Worm (Caenorhabditis elegans): ENCODE data around the gene srx-118.
A peak's percentile ranks its signal among the peaks of the same experiment; 100 is the strongest.

Gene srx-118

DNA sequence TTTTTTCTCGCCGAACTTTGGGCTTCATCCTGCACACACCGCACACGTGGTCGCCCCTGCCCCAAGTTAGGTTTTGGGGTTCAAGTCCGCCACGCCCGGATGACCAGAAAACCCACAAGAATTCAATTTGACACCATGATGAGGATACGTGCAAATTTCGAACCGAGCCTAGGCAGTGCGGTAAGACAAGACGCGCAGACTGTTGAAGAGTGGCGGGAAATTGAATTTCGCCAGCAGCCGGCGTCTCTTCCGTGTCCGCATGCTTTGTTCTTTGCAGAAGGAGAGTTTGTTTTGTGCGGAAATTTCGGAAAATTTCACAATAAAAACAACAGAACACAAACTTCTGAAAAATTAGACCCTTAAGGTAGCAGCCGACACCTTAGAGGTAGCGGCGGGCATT, 25.7 kb upstream of the srx-118 start:
- TF ChIP-seq sdz-12 (GFP tag; optimal IDR thresholded peaks at IDR 0.05) (no peak), fkh-10 (GFP tag; optimal IDR thresholded peaks at IDR 0.05) (peak; percentile 29), ces-1 (GFP tag; optimal IDR thresholded peaks at IDR 0.05) (peak; percentile 65), jun-1 (tag; optimal IDR thresholded peaks at IDR 0.05) (no peak), hif-1 (tag; optimal IDR thresholded peaks at IDR 0.05) (peak in 1 of 2 experiments; percentile 37), ctbp-1 (GFP tag; IDR thresholded peaks at IDR 0.05) (0 out of 2 replicates have a peak, but pooled peaks have one; percentile 35)

DNA sequence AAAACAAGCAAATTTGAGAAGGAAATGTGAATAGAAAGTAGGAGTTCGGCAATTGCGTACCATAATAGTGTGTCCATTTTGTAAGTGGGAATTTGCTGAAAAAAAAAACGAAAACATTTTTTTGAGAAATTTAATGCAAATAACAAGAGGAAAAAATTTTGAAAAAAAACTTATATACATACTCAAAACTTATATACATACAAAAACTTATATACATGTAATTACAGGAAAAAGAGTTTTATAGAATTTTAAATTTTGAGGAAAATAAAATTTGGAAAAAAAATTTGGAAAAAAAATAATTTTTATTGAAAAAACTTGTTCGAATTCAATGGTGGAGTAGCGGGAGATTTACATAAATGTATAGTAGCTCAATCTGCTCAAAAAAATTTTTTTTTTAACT, 22.8 kb upstream of the srx-118 start, which contains the start of gene ador-1:
TSS of gene ador-1 (minus strand) at position 101 of the 400 bp plus-strand sequence.
- no peak for TF ChIP-seq zfp-2 (tag; optimal IDR thresholded peaks at IDR 0.05)
- TF ChIP-seq T26A8.4 (GFP tag; IDR thresholded peaks at IDR 0.05), result no peak
- no peak for TF ChIP-seq dmd-9 (GFP tag; IDR thresholded peaks at IDR 0.05)
- TF ChIP-seq ceh-32 (tag; optimal IDR thresholded peaks at IDR 0.05; ENCODE audit: poor library complexity), result no peak
- TF ChIP-seq hif-1 (tag; optimal IDR thresholded peaks at IDR 0.05), result no peak
- TF ChIP-seq unc-39 (tag; optimal IDR thresholded peaks at IDR 0.05), result no peak
- TF ChIP-seq duxl-1 (tag; optimal IDR thresholded peaks at IDR 0.05; ENCODE audit: poor library complexity), result no peak
- no peak for TF ChIP-seq T20F7.1 (GFP tag; optimal IDR thresholded peaks at IDR 0.05)
- TF ChIP-seq tag-97 (GFP tag; IDR thresholded peaks at IDR 0.05), result no peak
- no peak for TF ChIP-seq lsy-2 (tag; optimal IDR thresholded peaks at IDR 0.05)
- TF ChIP-seq saeg-2 (GFP tag; IDR thresholded peaks at IDR 0.05), result no peak

DNA sequence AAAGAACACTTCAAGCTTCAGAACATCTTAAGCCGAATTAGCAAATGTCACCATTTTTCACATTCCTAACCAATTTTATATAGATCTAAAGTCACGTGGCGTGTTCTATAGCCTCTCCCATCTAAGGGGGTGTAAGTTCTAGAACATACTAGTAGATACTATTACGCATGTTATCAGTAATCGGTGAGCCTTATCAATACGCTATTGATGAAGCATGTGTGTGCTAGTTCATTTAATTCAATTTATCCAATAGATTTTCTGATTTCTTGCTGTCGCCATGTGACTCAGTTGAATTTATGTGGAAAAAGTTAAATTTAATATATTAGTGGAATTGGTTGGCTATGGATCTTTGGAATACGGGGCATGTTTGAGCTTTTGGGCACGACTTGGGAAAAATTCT, 19.1 kb upstream of the srx-118 start:
- peak; percentile 64 for TF ChIP-seq aha-1 (tag)
- no peak for TF ChIP-seq unc-62 (GFP tag; optimal IDR thresholded peaks at IDR 0.05 in 1 of 2)
- TF ChIP-seq unc-62 (tag; optimal IDR thresholded peaks at IDR 0.05), result no peak

DNA sequence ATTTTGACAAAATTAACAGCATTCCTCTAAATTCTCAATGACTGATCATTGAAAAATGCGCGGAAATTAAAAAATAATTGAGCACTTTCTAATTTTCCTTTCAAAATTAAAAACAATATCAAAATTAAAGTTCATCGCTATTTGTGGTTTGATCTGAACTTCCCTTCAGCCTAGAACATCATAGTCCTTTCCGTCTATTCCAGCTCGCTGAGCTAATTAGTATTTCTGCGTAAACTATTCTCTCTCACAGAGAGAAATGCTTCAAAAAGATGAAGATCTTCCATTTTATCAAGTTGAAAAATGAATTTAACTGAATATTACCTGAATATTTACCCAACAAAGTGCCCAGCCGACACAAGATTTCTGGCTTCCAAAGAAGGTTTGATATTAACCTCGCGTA, 18.6 kb upstream of the srx-118 start, which contains the start of gene srh-68:
TSS of gene srh-68 (plus strand) at position 301 of the 400 bp plus-strand sequence.
- TF ChIP-seq mdl-1 (tag; optimal IDR thresholded peaks at IDR 0.05) (no peak), daf-12 (tag; optimal IDR thresholded peaks at IDR 0.05) (no peak), lin-15B (tag; optimal IDR thresholded peaks at IDR 0.05) (no peak), lin-1 (GFP tag; IDR thresholded peaks at IDR 0.05) (no peak), sdz-12 (GFP tag; optimal IDR thresholded peaks at IDR 0.05) (no peak), F37D6.2 (tag; optimal IDR thresholded peaks at IDR 0.05) (no peak), Y105C5A.15 (GFP tag; IDR thresholded peaks at IDR 0.05) (no peak)

DNA sequence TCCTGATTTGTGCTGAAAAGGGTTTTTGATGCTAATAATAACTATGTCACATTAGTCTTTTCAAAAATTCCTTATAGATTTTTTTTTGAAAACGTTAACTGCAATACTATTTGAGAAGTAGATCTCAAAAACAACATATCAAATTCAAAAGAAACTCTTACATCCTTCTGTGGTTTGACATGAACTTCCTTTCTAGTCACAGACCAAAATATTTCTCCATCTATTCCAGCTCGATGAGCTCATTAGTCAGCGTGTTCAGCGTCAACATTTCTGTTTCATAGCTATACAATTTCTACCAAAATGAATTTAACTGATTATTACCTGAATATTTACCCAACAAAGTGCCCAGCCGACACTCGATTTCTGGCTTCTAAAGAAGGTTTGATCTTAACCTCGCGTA, 17.0 kb upstream of the srx-118 start, which contains the start of gene srh-67:
TSS of gene srh-67 (plus strand) at position 301 of the 400 bp plus-strand sequence.
- no peak for TF ChIP-seq unc-39 (tag; optimal IDR thresholded peaks at IDR 0.05)
- TF ChIP-seq ceh-20 (GFP tag; IDR thresholded peaks at IDR 0.05), result no peak
- TF ChIP-seq T20F7.1 (GFP tag; optimal IDR thresholded peaks at IDR 0.05), result no peak

DNA sequence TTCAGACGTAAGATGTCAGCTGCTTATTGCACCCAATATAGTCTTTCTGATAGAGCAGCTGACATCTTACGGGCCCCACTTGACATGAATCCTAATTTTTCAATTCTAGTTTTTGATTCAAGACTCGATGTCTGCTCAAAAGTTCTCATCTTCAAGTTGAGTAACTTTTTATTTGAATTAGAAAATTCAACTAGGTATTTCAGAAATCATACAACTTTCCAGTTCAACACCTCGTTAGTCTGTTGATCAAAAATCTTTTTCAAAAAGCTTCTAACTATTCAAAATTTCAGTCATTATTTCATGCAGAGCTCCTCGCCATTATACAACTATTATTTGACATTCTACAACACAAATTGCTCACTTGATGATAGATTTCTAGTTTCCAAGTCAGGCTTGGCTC, 13.8 kb upstream of the srx-118 start, which contains the start of gene srh-73:
TSS of gene srh-73 (plus strand) at position 301 of the 400 bp plus-strand sequence.
- TF ChIP-seq ceh-82 (tag; optimal IDR thresholded peaks at IDR 0.05) (no peak), lin-39 (tag; optimal IDR thresholded peaks at IDR 0.05) (no peak), ceh-62 (tag; optimal IDR thresholded peaks at IDR 0.05) (no peak), T20F7.1 (GFP tag; optimal IDR thresholded peaks at IDR 0.05) (no peak), hmg-1.1 (GFP tag; IDR thresholded peaks at IDR 0.05) (no peak), attf-4 (tag; optimal IDR thresholded peaks at IDR 0.05) (no peak), dmd-8 (GFP tag; IDR thresholded peaks at IDR 0.05) (no peak), snpc-1.2 (GFP tag; IDR thresholded peaks at IDR 0.05) (no peak), ctbp-1 (GFP tag; IDR thresholded peaks at IDR 0.05) (no peak)

All from whole organism, L4 larva.